Fruit fly (Drosophila melanogaster) whole organism, embryonic: Measurements from ENCODE around the gene CG7646.

Experiments
- Abd-B ChIP-seq: fragments of 200-800 bp; sonication (Bioruptor generic); optimal IDR thresholded peaks from 2 replicates; lab custom pipeline; 2018; ENCODE audit warnings: missing biosample characterization, mild to moderate bottlenecking, missing genetic modification characterization, moderate library complexity
- CG10147 ChIP-seq: fragments of 200-800 bp; sonication (Bioruptor generic); optimal IDR thresholded peaks from 2 replicates; lab custom pipeline; 2019; ENCODE audit warnings: missing biosample characterization, mild to moderate bottlenecking, missing genetic modification characterization, moderate library complexity
- CG10431 ChIP-seq: fragments of 200-800 bp; sonication (Bioruptor generic); optimal IDR thresholded peaks from 3 replicates; lab custom pipeline; 2018; ENCODE audit warnings: missing biosample characterization, mild to moderate bottlenecking, missing genetic modification characterization
- CG11504 ChIP-seq: fragments of 200-800 bp; sonication (Bioruptor generic); optimal IDR thresholded peaks from 3 replicates; lab custom pipeline; 2019; ENCODE audit warnings: missing biosample characterization, mild to moderate bottlenecking, missing genetic modification characterization, moderate library complexity
- CG12219 ChIP-seq: fragments of 200-800 bp; sonication (Bioruptor generic); optimal IDR thresholded peaks from 3 replicates; lab custom pipeline; 2018; ENCODE audit warnings: missing biosample characterization, mild to moderate bottlenecking, missing genetic modification characterization
- CG13894 ChIP-seq: fragments of 200-800 bp; sonication (Bioruptor generic); optimal IDR thresholded peaks from 3 replicates; lab custom pipeline; 2018; ENCODE audit warnings: missing biosample characterization, mild to moderate bottlenecking, missing genetic modification characterization, moderate library complexity
- CG15696 ChIP-seq: fragments of 200-800 bp; sonication (Bioruptor generic); optimal IDR thresholded peaks from 2 replicates; lab custom pipeline; 2019; ENCODE audit warnings: missing biosample characterization, mild to moderate bottlenecking, missing genetic modification characterization, moderate library complexity
- CG16779 ChIP-seq: fragments of 200-800 bp; sonication (Bioruptor generic); IDR thresholded peaks from 2 replicates; pipeline ENCODE4 v1.3.6; 2022; ENCODE audit warnings: missing biosample characterization, missing genetic modification characterization
- CG18599 ChIP-seq: fragments of 200-800 bp; sonication (Bioruptor generic); optimal IDR thresholded peaks from 3 replicates; lab custom pipeline; 2017; ENCODE audit warnings: missing biosample characterization, missing genetic modification characterization, mild to moderate bottlenecking, moderate library complexity, missing genetic modification reagents
- CG2202 ChIP-seq: fragments of 200-800 bp; sonication (Bioruptor generic); optimal IDR thresholded peaks from 2 replicates; lab custom pipeline; 2018; ENCODE audit warnings: missing biosample characterization, mild to moderate bottlenecking, missing genetic modification characterization
- CG2678 ChIP-seq: fragments of 200-800 bp; sonication (Bioruptor generic); optimal IDR thresholded peaks from 3 replicates; lab custom pipeline; 2019; ENCODE audit warnings: missing biosample characterization, mild to moderate bottlenecking, missing genetic modification characterization, moderate library complexity
- CG2875 ChIP-seq: fragments of 200-800 bp; sonication (Bioruptor generic); optimal IDR thresholded peaks from 2 replicates; lab custom pipeline; 2017; ENCODE audit warnings: missing biosample characterization, mild to moderate bottlenecking, missing genetic modification characterization, missing genetic modification reagents
- CG30431 ChIP-seq: fragments of 200-800 bp; sonication (Bioruptor generic); optimal IDR thresholded peaks from 2 replicates; lab custom pipeline; 2017; ENCODE audit warnings: missing biosample characterization, missing genetic modification characterization
- CG3065 ChIP-seq: fragments of 200-800 bp; sonication (Bioruptor generic); optimal IDR thresholded peaks from 2 replicates; lab custom pipeline; 2016; ENCODE audit warnings: missing biosample characterization, missing genetic modification characterization
- CG31224 ChIP-seq: fragments of 200-800 bp; sonication (Bioruptor generic); IDR thresholded peaks from 2 replicates; pipeline ENCODE4 v1.3.6; 2022; ENCODE audit warnings: missing biosample characterization, missing genetic modification characterization
- CG31388 ChIP-seq: fragments of 200-800 bp; sonication (Bioruptor generic); optimal IDR thresholded peaks from 2 replicates; lab custom pipeline; 2016; ENCODE audit warnings: missing biosample characterization, missing genetic modification characterization
- CG3163 ChIP-seq: fragments of 200-800 bp; sonication (Bioruptor generic); optimal IDR thresholded peaks from 3 replicates; lab custom pipeline; 2016; ENCODE audit warnings: missing biosample characterization, missing genetic modification characterization
- CG4424 ChIP-seq: fragments of 200-800 bp; sonication (Bioruptor generic); optimal IDR thresholded peaks from 3 replicates; lab custom pipeline; 2016; ENCODE audit warnings: missing biosample characterization, missing genetic modification characterization
- CG6791 ChIP-seq: fragments of 200-800 bp; sonication (Bioruptor generic); IDR thresholded peaks from 3 replicates; pipeline ENCODE4 v1.3.6; 2022; ENCODE audit warnings: missing biosample characterization, missing genetic modification characterization; ENCODE audit not compliant: partially characterized antibody
- CG6813 ChIP-seq: fragments of 200-800 bp; sonication (Bioruptor generic); optimal IDR thresholded peaks from 2 replicates; lab custom pipeline; 2017; ENCODE audit warnings: missing biosample characterization, missing genetic modification characterization, mild to moderate bottlenecking, moderate library complexity, missing genetic modification reagents
- CG8388 ChIP-seq: fragments of 200-800 bp; sonication (Bioruptor generic); optimal IDR thresholded peaks from 2 replicates; lab custom pipeline; 2019; ENCODE audit warnings: missing biosample characterization, mild to moderate bottlenecking, missing genetic modification characterization, moderate library complexity
- D ChIP-seq, 2 experiments: fragments of 200-800 bp in 1 of 2; fragments of >200 bp in 1 of 2; sonication (Bioruptor generic) in 1 of 2; optimal IDR thresholded peaks; 2 replicates in 1 of 2; 3 replicates in 1 of 2; lab custom pipeline; 2017; ENCODE audit warnings: mild to moderate bottlenecking in 1 of 2, missing biosample characterization in 1 of 2, missing genetic modification characterization in 1 of 2, missing genetic modification reagents in 1 of 2
- Deaf1 ChIP-seq: fragments of 200-800 bp; optimal IDR thresholded peaks from 3 replicates; lab custom pipeline; 2019; ENCODE audit warnings: missing biosample characterization, mild to moderate bottlenecking, missing genetic modification characterization, moderate library complexity
- Med ChIP-seq: fragments of 200-800 bp; sonication (Bioruptor generic); peaks from one replicate; lab custom pipeline; 2016; ENCODE audit warnings: missing biosample characterization, missing genetic modification characterization, mild to moderate bottlenecking, inconsistent platforms, moderate library complexity
- Meics ChIP-seq: fragments of 200-800 bp; sonication (Bioruptor generic); optimal IDR thresholded peaks from 2 replicates; lab custom pipeline; 2017; ENCODE audit warnings: missing biosample characterization, mild to moderate bottlenecking, missing genetic modification characterization
- NC2β ChIP-seq: fragments of 200-800 bp; sonication (Bioruptor generic); optimal IDR thresholded peaks from 2 replicates; lab custom pipeline; 2016; ENCODE audit warnings: missing biosample characterization, missing genetic modification characterization
- Oaz ChIP-seq: fragments of 200-800 bp; sonication (Bioruptor generic); IDR thresholded peaks from 2 replicates; pipeline ENCODE4 v1.3.6; 2022; ENCODE audit warnings: missing biosample characterization, missing genetic modification characterization
- Sox102F ChIP-seq: fragments of 200-800 bp; sonication (Bioruptor generic); optimal IDR thresholded peaks from 2 replicates; lab custom pipeline; 2018; ENCODE audit warnings: missing biosample characterization, mild to moderate bottlenecking, missing genetic modification characterization, moderate library complexity
- abd-A ChIP-seq: fragments of 200-800 bp; sonication (Bioruptor generic); optimal IDR thresholded peaks from 3 replicates; lab custom pipeline; 2019; ENCODE audit warnings: missing biosample characterization, mild to moderate bottlenecking, missing genetic modification characterization, moderate library complexity
- al ChIP-seq: fragments of 200-800 bp; sonication (Bioruptor generic); IDR thresholded peaks from 2 replicates; pipeline ENCODE4 v1.3.6; 2022; ENCODE audit warnings: missing biosample characterization, missing genetic modification characterization
- amos ChIP-seq: fragments of 200-800 bp; sonication (Bioruptor generic); IDR thresholded peaks from 2 replicates; pipeline ENCODE4 v1.3.6; 2022; ENCODE audit warnings: missing biosample characterization, missing genetic modification characterization; ENCODE audit not compliant: partially characterized antibody
- ato ChIP-seq: fragments of 200-800 bp; sonication (Bioruptor generic); IDR thresholded peaks from 2 replicates; pipeline ENCODE4 v1.3.6; 2022; ENCODE audit warnings: missing biosample characterization, missing genetic modification characterization; ENCODE audit not compliant: partially characterized antibody
- btn ChIP-seq: fragments of 200-800 bp; sonication (Bioruptor generic); optimal IDR thresholded peaks from 2 replicates; lab custom pipeline; 2016; ENCODE audit warnings: missing biosample characterization, missing genetic modification characterization
- ci ChIP-seq: fragments of 200-800 bp; sonication (Bioruptor generic); IDR thresholded peaks from 3 replicates; pipeline ENCODE4 v1.3.6; 2022; ENCODE audit warnings: missing biosample characterization, missing genetic modification characterization
- dati ChIP-seq: fragments of 200-800 bp; sonication (Bioruptor generic); IDR thresholded peaks from 2 replicates; pipeline ENCODE4 v1.3.6; 2022; ENCODE audit warnings: missing biosample characterization, missing genetic modification characterization
- dm ChIP-seq: fragments of 200-800 bp; sonication (Bioruptor generic); optimal IDR thresholded peaks from 3 replicates; lab custom pipeline; 2016; ENCODE audit warnings: missing biosample characterization, missing genetic modification characterization
- ewg ChIP-seq: fragments of 200-800 bp; sonication (Bioruptor generic); optimal IDR thresholded peaks from 3 replicates; lab custom pipeline; 2017; ENCODE audit warnings: mild to moderate bottlenecking, missing biosample characterization, missing genetic modification reagents, missing genetic modification characterization
- fd96Cb ChIP-seq: fragments of 200-800 bp; sonication (Bioruptor generic); optimal IDR thresholded peaks from 2 replicates; lab custom pipeline; 2018; ENCODE audit warnings: missing biosample characterization, mild to moderate bottlenecking, missing genetic modification characterization, moderate library complexity
- grn ChIP-seq: fragments of 200-800 bp; sonication (Bioruptor generic); optimal IDR thresholded peaks from 3 replicates; lab custom pipeline; 2017; ENCODE audit warnings: missing biosample characterization, missing genetic modification characterization
- gsb ChIP-seq: fragments of 200-800 bp; sonication (Bioruptor generic); IDR thresholded peaks from 2 replicates; pipeline ENCODE4 v1.3.6; 2022; ENCODE audit warnings: missing biosample characterization, missing genetic modification characterization
- lov ChIP-seq, 2 experiments: fragments of 200-800 bp in 1 of 2; fragments of >200 bp in 1 of 2; sonication (Bioruptor generic) in 1 of 2; IDR thresholded peaks in 1 of 2; optimal IDR thresholded peaks in 1 of 2; 2 replicates in 1 of 2; 3 replicates in 1 of 2; pipeline versions ENCODE4 v1.3.6 to Lab custom; 2017 to 2022; ENCODE audit warnings: missing biosample characterization in 1 of 2, missing genetic modification characterization in 1 of 2
- p53 ChIP-seq: fragments of 200-800 bp; sonication (Bioruptor generic); optimal IDR thresholded peaks from 2 replicates; lab custom pipeline; 2016; ENCODE audit warnings: missing biosample characterization, missing genetic modification characterization
- ranshi ChIP-seq: fragments of 200-800 bp; sonication (Bioruptor generic); IDR thresholded peaks from 2 replicates; pipeline ENCODE4 v1.3.6; 2022; ENCODE audit warnings: missing biosample characterization, missing genetic modification characterization
- sna ChIP-seq: fragments of 200-800 bp; sonication (Bioruptor generic); IDR thresholded peaks from 2 replicates; pipeline ENCODE4 v1.3.6; 2022; ENCODE audit warnings: missing biosample characterization, missing genetic modification characterization; ENCODE audit not compliant: partially characterized antibody
- tna ChIP-seq: fragments of 200-800 bp; sonication (Bioruptor generic); IDR thresholded peaks from 2 replicates; pipeline ENCODE4 v1.3.6; 2022; ENCODE audit warnings: missing biosample characterization, missing genetic modification characterization; ENCODE audit not compliant: partially characterized antibody
- wdn ChIP-seq: fragments of 200-800 bp; sonication (Bioruptor generic); IDR thresholded peaks from 2 replicates; pipeline ENCODE4 v1.3.6; 2022; ENCODE audit warnings: missing biosample characterization, missing genetic modification characterization

CG7646 gene

dm6 chr3L:19961805-19962204 is 29.9 kb upstream of the CG7646 start (continued):
- peak; percentile 36 for TF ChIP-seq Meics (GFP tag; lab: Kevin White, UChicago)
- TF ChIP-seq p53 (GFP tag; lab: Kevin White, UChicago): no peak
- TF ChIP-seq NC2β (GFP tag; lab: Kevin White, UChicago): no peak
- no peak for TF ChIP-seq lov (optimal IDR thresholded peaks at IDR 0.05; lab: Kevin White, UChicago)
- no peak for TF ChIP-seq lov (GFP tag; IDR thresholded peaks at IDR 0.05; lab: Robert Waterston, UW)
- TF ChIP-seq CG4424 (GFP tag; lab: Kevin White, UChicago): no peak
- TF ChIP-seq sna (GFP tag; lab: Robert Waterston, UW): no peak
- no peak for TF ChIP-seq wdn
- no peak for TF ChIP-seq ato (GFP tag; lab: Robert Waterston, UW)
- no peak for TF ChIP-seq CG8388 (GFP tag; lab: Kevin White, UChicago)
- TF ChIP-seq CG13894: no peak
- TF ChIP-seq tna (GFP tag; lab: Robert Waterston, UW): no peak
- no peak for TF ChIP-seq amos (GFP tag; lab: Robert Waterston, UW)
- no peak for TF ChIP-seq CG16779 (GFP tag; lab: Robert Waterston, UW)
- TF ChIP-seq btn: no peak
- peak; percentile 73 for TF ChIP-seq CG18599 (GFP tag; lab: Kevin White, UChicago)
- TF ChIP-seq CG31224 (GFP tag; lab: Robert Waterston, UW): no peak
- TF ChIP-seq CG31388 (GFP tag; lab: Kevin White, UChicago): no peak
- no peak for TF ChIP-seq grn (GFP tag; lab: Kevin White, UChicago)
- TF ChIP-seq Abd-B: no peak
- no peak for TF ChIP-seq dm (GFP tag; lab: Kevin White, UChicago)
- no peak for TF ChIP-seq ci (GFP tag; lab: Robert Waterston, UW)
- peak; percentile 50 for TF ChIP-seq CG11504
- peak; percentile 16; the same call in 1 of the 2 replicates for TF ChIP-seq Oaz
- peak; percentile 57 for TF ChIP-seq CG2678 (tag; lab: Kevin White, UChicago)
- no peak for TF ChIP-seq CG3065 (GFP tag; lab: Kevin White, UChicago)
- TF ChIP-seq Med (GFP tag; lab: Kevin White, UChicago): peak; percentile 84
- peak; percentile 60 for TF ChIP-seq abd-A (tag; lab: Kevin White, UChicago)
- no peak for TF ChIP-seq CG15696
- peak; percentile 25 for TF ChIP-seq CG6813 (GFP tag; lab: Kevin White, UChicago)
- no peak for TF ChIP-seq Sox102F (GFP tag; lab: Kevin White, UChicago)
- peak; percentile 13 for TF ChIP-seq CG12219 (GFP tag; lab: Kevin White, UChicago)

dm6 chr3L:19968725-19969598 is 22.7 kb upstream of the CG7646 start:
- TF ChIP-seq ci (GFP tag; lab: Robert Waterston, UW) (no peak), gsb (GFP tag; lab: Robert Waterston, UW) (no peak), CG3163 (GFP tag; lab: Kevin White, UChicago) (no peak), CG6791 (GFP tag; lab: Robert Waterston, UW) (no peak), dati (GFP tag; lab: Robert Waterston, UW) (no peak), CG10147 (peak; percentile 53), CG18599 (GFP tag; lab: Kevin White, UChicago) (peak; percentile 67), CG12219 (GFP tag; lab: Kevin White, UChicago) (no peak), CG10431 (GFP tag; lab: Kevin White, UChicago) (no peak), dm (GFP tag; lab: Kevin White, UChicago) (no peak), fd96Cb (tag; lab: Kevin White, UChicago) (peak; percentile 2), ranshi (GFP tag; lab: Robert Waterston, UW) (no peak), CG30431 (GFP tag; lab: Kevin White, UChicago) (no peak), ewg (no peak), D (optimal IDR thresholded peaks at IDR 0.05; lab: Kevin White, UChicago) (no peak), D (GFP tag; optimal IDR thresholded peaks at IDR 0.05; lab: Kevin White, UChicago) (no peak), CG3065 (GFP tag; lab: Kevin White, UChicago) (no peak), CG2875 (GFP tag; lab: Kevin White, UChicago) (no peak), Deaf1 (tag; lab: Kevin White, UChicago) (no peak), Oaz (no peak), CG2202 (tag; lab: Kevin White, UChicago) (no peak), NC2β (GFP tag; lab: Kevin White, UChicago) (no peak), al (GFP tag; lab: Robert Waterston, UW) (no peak)
